ENCODE assay signal across 1 fruit fly cellular context in genomic region chrX:13256967-13257366, dm6.
A peak's percentile ranks its signal among the peaks of the same experiment; 100 is the strongest.
TF ChIP-seq lines count a peak whose summit lies in the region.

No protein-coding gene starts in this region.

TF ChIP-seq in whole organism, embryonic, 481 proteins besides CTCF, POLR2A, EP300 and RAD21 (continued from another document and continues in another):
- TF ChIP-seq CG13894 (tag; optimal IDR thresholded peaks at IDR 0.05; lab: Kevin White, UChicago): peak; percentile 59
- TF ChIP-seq NFAT (GFP tag; IDR thresholded peaks at IDR 0.05; lab: Robert Waterston, UW): peak; percentile 25; the same call in 1 of the 2 replicates
- 0 out of 3 replicates have a peak, but pooled peaks have one; percentile 20 for TF ChIP-seq CG34224 (GFP tag; IDR thresholded peaks at IDR 0.05; lab: Robert Waterston, UW; ENCODE audit: partially characterized antibody)
- peak; percentile 43 for TF ChIP-seq CG12769 (tag; optimal IDR thresholded peaks at IDR 0.05; lab: Kevin White, UChicago)
- TF ChIP-seq Nf-YC (tag; optimal IDR thresholded peaks at IDR 0.05; lab: Kevin White, UChicago): peak; percentile 17
- peak; percentile 86 for TF ChIP-seq CG18011 (GFP tag; optimal IDR thresholded peaks at IDR 0.05; lab: Kevin White, UChicago)
- TF ChIP-seq so (GFP tag; IDR thresholded peaks at IDR 0.05; lab: Robert Waterston, UW): 0 out of 3 replicates have a peak, but pooled peaks have one; percentile 9
- no peak for TF ChIP-seq CG11247 (GFP tag; IDR thresholded peaks at IDR 0.05; lab: Robert Waterston, UW)
- TF ChIP-seq CG2678 (tag; optimal IDR thresholded peaks at IDR 0.05; lab: Kevin White, UChicago): peak; percentile 10
- peak; percentile 30 for TF ChIP-seq grau (tag; optimal IDR thresholded peaks at IDR 0.05; lab: Kevin White, UChicago)
- TF ChIP-seq chm (GFP tag; IDR thresholded peaks at IDR 0.05; lab: Robert Waterston, UW): peak; percentile 82
- TF ChIP-seq CG3281 (GFP tag; optimal IDR thresholded peaks at IDR 0.05; lab: Kevin White, UChicago): peak; percentile 21
- TF ChIP-seq NK7.1 (GFP tag; optimal IDR thresholded peaks at IDR 0.05; lab: Kevin White, UChicago): no peak
- TF ChIP-seq BtbVII (GFP tag; optimal IDR thresholded peaks at IDR 0.05; lab: Kevin White, UChicago): peak; percentile 24
- TF ChIP-seq Lim3 (GFP tag; IDR thresholded peaks at IDR 0.05; lab: Robert Waterston, UW): no peak
- TF ChIP-seq NC2α (GFP tag; optimal IDR thresholded peaks at IDR 0.05; lab: Kevin White, UChicago): no peak
- TF ChIP-seq HLHmδ (GFP tag; optimal IDR thresholded peaks at IDR 0.05; lab: Kevin White, UChicago): peak; percentile 32
- TF ChIP-seq ranshi (GFP tag; IDR thresholded peaks at IDR 0.05; lab: Robert Waterston, UW): no peak
- peak; percentile 47 for TF ChIP-seq vvl (GFP tag; IDR thresholded peaks at IDR 0.05; lab: Robert Waterston, UW)
- TF ChIP-seq tgo (GFP tag; IDR thresholded peaks at IDR 0.05; lab: Robert Waterston, UW): no peak
- peak; percentile 36 for TF ChIP-seq her (GFP tag; optimal IDR thresholded peaks at IDR 0.05; lab: Kevin White, UChicago)
- peak; percentile 6 for TF ChIP-seq CG7987 (GFP tag; optimal IDR thresholded peaks at IDR 0.05; lab: Kevin White, UChicago)
- TF ChIP-seq pita (GFP tag; optimal IDR thresholded peaks at IDR 0.05; lab: Kevin White, UChicago): no peak
- TF ChIP-seq hkb (optimal IDR thresholded peaks at IDR 0.05; lab: Kevin White, UChicago): no peak
- TF ChIP-seq hkb (GFP tag; IDR thresholded peaks at IDR 0.05; lab: Robert Waterston, UW): 0 out of 2 replicates have a peak, but pooled peaks have one; percentile 11
- peak; percentile 80 for TF ChIP-seq chinmo (GFP tag; IDR thresholded peaks at IDR 0.05; lab: Robert Waterston, UW; ENCODE audit: partially characterized antibody)
- TF ChIP-seq aop (GFP tag; IDR thresholded peaks at IDR 0.05; lab: Robert Waterston, UW): no peak
- no peak for TF ChIP-seq CG10274 (GFP tag; optimal IDR thresholded peaks at IDR 0.05; lab: Kevin White, UChicago)
- TF ChIP-seq tin (GFP tag; optimal IDR thresholded peaks at IDR 0.05; lab: Kevin White, UChicago): no peak
- no peak for TF ChIP-seq disco-r (GFP tag; optimal IDR thresholded peaks at IDR 0.05; lab: Kevin White, UChicago)
- TF ChIP-seq CG31441 (GFP tag; IDR thresholded peaks at IDR 0.05; lab: Robert Waterston, UW): 0 out of 2 replicates have a peak, but pooled peaks have one; percentile 13
- peak; percentile 18; the same call in 1 of the 2 replicates for TF ChIP-seq tna (GFP tag; IDR thresholded peaks at IDR 0.05; lab: Robert Waterston, UW; ENCODE audit: partially characterized antibody)
- TF ChIP-seq kah (GFP tag; optimal IDR thresholded peaks at IDR 0.05; lab: Kevin White, UChicago): peak; percentile 97
- TF ChIP-seq Fer3 (tag; optimal IDR thresholded peaks at IDR 0.05; lab: Kevin White, UChicago): peak; percentile 2
- TF ChIP-seq Drgx (GFP tag; IDR thresholded peaks at IDR 0.05; lab: Robert Waterston, UW): no peak; the same call in 1 of the 2 replicates
- no peak for TF ChIP-seq CoRest (tag; optimal IDR thresholded peaks at IDR 0.05; lab: Kevin White, UChicago)
- no peak for TF ChIP-seq dysf (GFP tag; IDR thresholded peaks at IDR 0.05; lab: Robert Waterston, UW)
- no peak for TF ChIP-seq Trl (optimal IDR thresholded peaks at IDR 0.05; lab: Kevin White, UChicago)
- peak; percentile 15 for TF ChIP-seq Trl (GFP tag; optimal IDR thresholded peaks at IDR 0.05; lab: Kevin White, UChicago)
- TF ChIP-seq E2f2 (GFP tag; IDR thresholded peaks at IDR 0.05; lab: Robert Waterston, UW): peak; percentile 61
- TF ChIP-seq CG14014 (GFP tag; IDR thresholded peaks at IDR 0.05; lab: Robert Waterston, UW): peak; percentile 17; the same call in 1 of the 2 replicates
- peak; percentile 30; the same call in 1 of the 2 replicates for TF ChIP-seq H2.0 (GFP tag; IDR thresholded peaks at IDR 0.05; lab: Robert Waterston, UW)
- no peak for TF ChIP-seq Mad (GFP tag; optimal IDR thresholded peaks at IDR 0.05; lab: Kevin White, UChicago)
- peak; percentile 7 for TF ChIP-seq ERR (GFP tag; optimal IDR thresholded peaks at IDR 0.05; lab: Kevin White, UChicago)
- no peak for TF ChIP-seq CG3847 (GFP tag; IDR thresholded peaks at IDR 0.05; lab: Robert Waterston, UW)
- TF ChIP-seq Hr78 (GFP tag; optimal IDR thresholded peaks at IDR 0.05; lab: Kevin White, UChicago): no peak
- peak; percentile 64 for TF ChIP-seq scrt (GFP tag; optimal IDR thresholded peaks at IDR 0.05; lab: Kevin White, UChicago)
- TF ChIP-seq Eip74EF (GFP tag; optimal IDR thresholded peaks at IDR 0.05; lab: Kevin White, UChicago): peak in 1 of 2 experiments; percentile 83
- no peak for TF ChIP-seq vfl (GFP tag; optimal IDR thresholded peaks at IDR 0.05; lab: Kevin White, UChicago)
- TF ChIP-seq CG6791 (GFP tag; IDR thresholded peaks at IDR 0.05; lab: Robert Waterston, UW; ENCODE audit: partially characterized antibody): peak; percentile 48; the same call in 1 of the 3 replicates
- no peak for TF ChIP-seq CG4854 (GFP tag; optimal IDR thresholded peaks at IDR 0.05; lab: Kevin White, UChicago)
- peak; percentile 53 for TF ChIP-seq Deaf1 (tag; optimal IDR thresholded peaks at IDR 0.05; lab: Kevin White, UChicago)
- TF ChIP-seq CG10267 (tag; optimal IDR thresholded peaks at IDR 0.05; lab: Kevin White, UChicago): peak; percentile 8
- TF ChIP-seq oc (tag; optimal IDR thresholded peaks at IDR 0.05; lab: Kevin White, UChicago): peak; percentile 4
- TF ChIP-seq crol (GFP tag; IDR thresholded peaks at IDR 0.05; lab: Robert Waterston, UW): 0 out of 2 replicates have a peak, but pooled peaks have one; percentile 10
- peak in 1 of 2 experiments; percentile 32 for TF ChIP-seq insv (GFP tag; optimal IDR thresholded peaks at IDR 0.05; lab: Kevin White, UChicago)
- TF ChIP-seq h (optimal IDR thresholded peaks at IDR 0.05; lab: Kevin White, UChicago): no peak
- no peak for TF ChIP-seq ems (GFP tag; optimal IDR thresholded peaks at IDR 0.05; lab: Kevin White, UChicago)
- no peak for TF ChIP-seq lbe (GFP tag; optimal IDR thresholded peaks at IDR 0.05; lab: Kevin White, UChicago)
- 0 out of 2 replicates have a peak, but pooled peaks have one; percentile 57 for TF ChIP-seq CG16779 (GFP tag; IDR thresholded peaks at IDR 0.05; lab: Robert Waterston, UW)
- TF ChIP-seq NC2β (GFP tag; optimal IDR thresholded peaks at IDR 0.05; lab: Kevin White, UChicago): no peak
- TF ChIP-seq Dref (GFP tag; IDR thresholded peaks at IDR 0.05; lab: Robert Waterston, UW): no peak
- no peak for TF ChIP-seq CG7745 (tag; optimal IDR thresholded peaks at IDR 0.05; lab: Kevin White, UChicago)
- no peak for TF ChIP-seq CG11560 (tag; IDR thresholded peaks at IDR 0.05; lab: Robert Waterston, UW)
- TF ChIP-seq B-H2 (GFP tag; optimal IDR thresholded peaks at IDR 0.05; lab: Kevin White, UChicago): peak; percentile 46
- no peak for TF ChIP-seq B-H1 (GFP tag; IDR thresholded peaks at IDR 0.05; lab: Robert Waterston, UW)
- no peak for TF ChIP-seq Hey (tag; optimal IDR thresholded peaks at IDR 0.05; lab: Kevin White, UChicago)
- TF ChIP-seq CG10209 (GFP tag; optimal IDR thresholded peaks at IDR 0.05; lab: Kevin White, UChicago): no peak
- TF ChIP-seq bbx (GFP tag; IDR thresholded peaks at IDR 0.05; lab: Robert Waterston, UW; ENCODE audit: partially characterized antibody): peak; percentile 56; the same call in 1 of the 2 replicates
- TF ChIP-seq onecut (GFP tag; IDR thresholded peaks at IDR 0.05; lab: Robert Waterston, UW): 0 out of 2 replicates have a peak, but pooled peaks have one; percentile 14
- peak; percentile 15; the same call in 1 of the 2 replicates for TF ChIP-seq Xrp1 (GFP tag; IDR thresholded peaks at IDR 0.05; lab: Robert Waterston, UW)
- peak; percentile 90 for TF ChIP-seq CG7928 (GFP tag; optimal IDR thresholded peaks at IDR 0.05; lab: Kevin White, UChicago)
- TF ChIP-seq CG3163 (GFP tag; optimal IDR thresholded peaks at IDR 0.05; lab: Kevin White, UChicago): peak; percentile 76
- peak; percentile 18 for TF ChIP-seq pros (GFP tag; optimal IDR thresholded peaks at IDR 0.05; lab: Kevin White, UChicago)
- no peak for TF ChIP-seq CG2129 (GFP tag; IDR thresholded peaks at IDR 0.05; lab: Robert Waterston, UW; ENCODE audit: partially characterized antibody)
- TF ChIP-seq unpg (GFP tag; optimal IDR thresholded peaks at IDR 0.05; lab: Kevin White, UChicago): peak; percentile 6
- peak; percentile 38 for TF ChIP-seq CG1603 (tag; optimal IDR thresholded peaks at IDR 0.05; lab: Kevin White, UChicago)
- peak; percentile 33 for TF ChIP-seq sug (tag; optimal IDR thresholded peaks at IDR 0.05; lab: Kevin White, UChicago)
- peak; percentile 23 for TF ChIP-seq pzg (GFP tag; optimal IDR thresholded peaks at IDR 0.05; lab: Kevin White, UChicago)
- TF ChIP-seq ash1 (GFP tag; optimal IDR thresholded peaks at IDR 0.05; lab: Kevin White, UChicago): peak; percentile 10
- TF ChIP-seq Rx (GFP tag; IDR thresholded peaks at IDR 0.05; lab: Robert Waterston, UW): 0 out of 2 replicates have a peak, but pooled peaks have one; percentile 11
- TF ChIP-seq Antp (GFP tag; optimal IDR thresholded peaks at IDR 0.05; lab: Kevin White, UChicago): no peak
- TF ChIP-seq ase (GFP tag; IDR thresholded peaks at IDR 0.05; lab: Robert Waterston, UW): no peak
- TF ChIP-seq CG13775 (GFP tag; optimal IDR thresholded peaks at IDR 0.05; lab: Kevin White, UChicago): no peak
- TF ChIP-seq z (GFP tag; IDR thresholded peaks at IDR 0.05; lab: Robert Waterston, UW): 0 out of 3 replicates have a peak, but pooled peaks have one; percentile 55
- TF ChIP-seq Max (GFP tag; optimal IDR thresholded peaks at IDR 0.05; lab: Kevin White, UChicago): no peak
- peak; percentile 49; the same call in 1 of the 3 replicates for TF ChIP-seq HLH4C (GFP tag; IDR thresholded peaks at IDR 0.05; lab: Robert Waterston, UW; ENCODE audit: partially characterized antibody)
- TF ChIP-seq CG4404 (GFP tag; IDR thresholded peaks at IDR 0.05; lab: Robert Waterston, UW): no peak
- TF ChIP-seq nom (GFP tag; optimal IDR thresholded peaks at IDR 0.05; lab: Kevin White, UChicago): peak; percentile 44
- TF ChIP-seq CG10654 (GFP tag; optimal IDR thresholded peaks at IDR 0.05; lab: Kevin White, UChicago): no peak
- TF ChIP-seq bcd (GFP tag; optimal IDR thresholded peaks at IDR 0.05; lab: Kevin White, UChicago): no peak
- TF ChIP-seq otp (GFP tag; IDR thresholded peaks at IDR 0.05; lab: Robert Waterston, UW): peak; percentile 29; the same call in 1 of the 3 replicates
- no peak for TF ChIP-seq CG1832 (GFP tag; optimal IDR thresholded peaks at IDR 0.05; lab: Kevin White, UChicago)
- TF ChIP-seq Dek (tag; optimal IDR thresholded peaks at IDR 0.05; lab: Kevin White, UChicago): no peak
- TF ChIP-seq kni (GFP tag; optimal IDR thresholded peaks at IDR 0.05; lab: Kevin White, UChicago): peak; percentile 31
- no peak for TF ChIP-seq CG6272 (GFP tag; IDR thresholded peaks at IDR 0.05; lab: Robert Waterston, UW)
- peak; percentile 54 for TF ChIP-seq exex (tag; optimal IDR thresholded peaks at IDR 0.05; lab: Kevin White, UChicago)
- TF ChIP-seq gem (tag; optimal IDR thresholded peaks at IDR 0.05; lab: Kevin White, UChicago): no peak
- peak; percentile 55; the same call in 2 of the 3 replicates for TF ChIP-seq CG34422 (GFP tag; IDR thresholded peaks at IDR 0.05; lab: Robert Waterston, UW)
- TF ChIP-seq CG17829 (tag; optimal IDR thresholded peaks at IDR 0.05; lab: Kevin White, UChicago): peak; percentile 6
- no peak for TF ChIP-seq pan (optimal IDR thresholded peaks at IDR 0.05; lab: Kevin White, UChicago)
- TF ChIP-seq pan (GFP tag; optimal IDR thresholded peaks at IDR 0.05 in 1 of 2, IDR thresholded peaks at IDR 0.05 in 1 of 2): no peak
- TF ChIP-seq CG12236 (GFP tag; optimal IDR thresholded peaks at IDR 0.05; lab: Kevin White, UChicago): no peak
- TF ChIP-seq jing (GFP tag; optimal IDR thresholded peaks at IDR 0.05; lab: Kevin White, UChicago): no peak
- TF ChIP-seq CG6813 (GFP tag; optimal IDR thresholded peaks at IDR 0.05; lab: Kevin White, UChicago): peak; percentile 1
- peak; percentile 77; the same call in 2 of the 3 replicates for TF ChIP-seq ci (GFP tag; IDR thresholded peaks at IDR 0.05; lab: Robert Waterston, UW)
- peak; percentile 24; the same call in 1 of the 3 replicates for TF ChIP-seq Dbx (GFP tag; IDR thresholded peaks at IDR 0.05; lab: Robert Waterston, UW)
- peak; percentile 23 for TF ChIP-seq CG12219 (GFP tag; optimal IDR thresholded peaks at IDR 0.05; lab: Kevin White, UChicago)
- TF ChIP-seq CG13287 (GFP tag; IDR thresholded peaks at IDR 0.05; lab: Robert Waterston, UW; ENCODE audit: partially characterized antibody): peak; percentile 37; the same call in 1 of the 2 replicates
- no peak for TF ChIP-seq MESR4 (GFP tag; optimal IDR thresholded peaks at IDR 0.05; lab: Kevin White, UChicago)
- TF ChIP-seq CG4707 (GFP tag; optimal IDR thresholded peaks at IDR 0.05; lab: Kevin White, UChicago): peak; percentile 33
- TF ChIP-seq caup (GFP tag; optimal IDR thresholded peaks at IDR 0.05; lab: Kevin White, UChicago; ENCODE audit: severe bottlenecking): peak; percentile 43
- TF ChIP-seq MBD-R2 (GFP tag; IDR thresholded peaks at IDR 0.05; lab: Robert Waterston, UW): peak; percentile 55
- peak; percentile 56 for TF ChIP-seq CG13296 (GFP tag; optimal IDR thresholded peaks at IDR 0.05; lab: Kevin White, UChicago)
- TF ChIP-seq CG18262 (tag; optimal IDR thresholded peaks at IDR 0.05; lab: Kevin White, UChicago): peak; percentile 15
- TF ChIP-seq CG11696 (GFP tag; IDR thresholded peaks at IDR 0.05; lab: Robert Waterston, UW): no peak
- TF ChIP-seq wek (GFP tag; optimal IDR thresholded peaks at IDR 0.05; lab: Kevin White, UChicago): peak; percentile 30
- TF ChIP-seq CG15073 (GFP tag; optimal IDR thresholded peaks at IDR 0.05; lab: Kevin White, UChicago): peak; percentile 46
- TF ChIP-seq MTF-1 (GFP tag; optimal IDR thresholded peaks at IDR 0.05; lab: Kevin White, UChicago; ENCODE audit: borderline replicate concordance): peak; percentile 64
- TF ChIP-seq Oaz (GFP tag; IDR thresholded peaks at IDR 0.05; lab: Robert Waterston, UW): no peak
- peak; percentile 93 for TF ChIP-seq Jarid2 (GFP tag; optimal IDR thresholded peaks at IDR 0.05; lab: Kevin White, UChicago)
- peak; percentile 37 for TF ChIP-seq CG8924 (tag; optimal IDR thresholded peaks at IDR 0.05; lab: Kevin White, UChicago)
- no peak for TF ChIP-seq pfk (GFP tag; optimal IDR thresholded peaks at IDR 0.05; lab: Kevin White, UChicago)
- peak; percentile 75 for TF ChIP-seq stwl (tag; optimal IDR thresholded peaks at IDR 0.05; lab: Kevin White, UChicago)
- peak in 1 of 2 experiments; percentile 64 for TF ChIP-seq Dfd (GFP tag; optimal IDR thresholded peaks at IDR 0.05; lab: Kevin White, UChicago)
- TF ChIP-seq bsh (GFP tag; optimal IDR thresholded peaks at IDR 0.05; lab: Kevin White, UChicago): no peak
- no peak for TF ChIP-seq chif (GFP tag; optimal IDR thresholded peaks at IDR 0.05; lab: Kevin White, UChicago)
- TF ChIP-seq CG2120 (GFP tag; optimal IDR thresholded peaks at IDR 0.05; lab: Kevin White, UChicago): peak; percentile 10
